Worm (Caenorhabditis elegans): Measurements from ENCODE around the gene far-1.

DNA sequence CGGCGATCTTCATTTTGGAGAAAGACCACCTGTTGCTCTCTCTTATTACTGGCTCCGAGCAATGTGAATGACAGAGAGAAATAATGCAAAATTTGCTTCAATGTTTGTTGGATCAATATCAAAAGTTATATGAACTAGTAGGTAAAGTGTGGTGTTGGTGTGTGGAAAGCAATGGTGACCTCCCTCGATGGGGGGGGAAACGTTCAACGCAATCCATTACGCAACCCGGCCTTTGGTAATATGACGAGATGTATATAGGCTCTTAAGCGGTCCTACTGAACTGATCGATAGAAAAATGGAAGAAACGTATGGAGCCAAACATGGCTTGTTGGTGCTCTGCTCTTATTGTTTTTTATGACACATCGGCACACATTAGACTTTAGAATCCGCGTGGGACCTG lies 28.7 kb upstream of the far-1 start:
- no peak for TF ChIP-seq lin-39 (tag; optimal IDR thresholded peaks at IDR 0.05)
- no peak for TF ChIP-seq ceh-16 (tag; optimal IDR thresholded peaks at IDR 0.05)
- no peak for TF ChIP-seq aly-2 (tag; optimal IDR thresholded peaks at IDR 0.05)
- TF ChIP-seq eor-1 (tag; optimal IDR thresholded peaks at IDR 0.05), result no peak
- TF ChIP-seq R02D3.7 (tag; optimal IDR thresholded peaks at IDR 0.05), result no peak
- no peak for TF ChIP-seq ztf-11 (tag; optimal IDR thresholded peaks at IDR 0.05)
- TF ChIP-seq pha-4 (tag; optimal IDR thresholded peaks at IDR 0.05), result no peak
- TF ChIP-seq nhr-77 (tag; optimal IDR thresholded peaks at IDR 0.05), result no peak
- no peak for TF ChIP-seq nhr-76 (tag; optimal IDR thresholded peaks at IDR 0.05)
- no peak for TF ChIP-seq nhr-25 (tag; optimal IDR thresholded peaks at IDR 0.05)
- TF ChIP-seq ama-1 (optimal IDR thresholded peaks at IDR 0.05), result no peak
- no peak for TF ChIP-seq tbx-2 (tag; optimal IDR thresholded peaks at IDR 0.05)
